Fruit fly (Drosophila melanogaster) whole organism, embryonic: ENCODE measurements around the gene RpL6.
A peak's percentile ranks its signal among the peaks of the same experiment; 100 is the strongest.

ENCODE experiments used
- Abd-B ChIP-seq: fragments of 200-800 bp; sonication (Bioruptor generic); optimal IDR thresholded peaks from 2 replicates; lab custom pipeline; 2018; ENCODE audit warnings: missing biosample characterization, mild to moderate bottlenecking, missing genetic modification characterization, moderate library complexity
- Asciz ChIP-seq: fragments of 200-800 bp; sonication (Bioruptor generic); optimal IDR thresholded peaks from 2 replicates; lab custom pipeline; 2017; ENCODE audit warnings: missing biosample characterization, mild to moderate bottlenecking, missing genetic modification characterization, missing genetic modification reagents
- CG11696 ChIP-seq: fragments of 200-800 bp; sonication (Bioruptor generic); IDR thresholded peaks from 2 replicates; pipeline ENCODE4 v1.3.6; 2022; ENCODE audit warnings: missing biosample characterization, missing genetic modification characterization
- CG12659 ChIP-seq: fragments of 200-800 bp; sonication (Bioruptor generic); optimal IDR thresholded peaks from 3 replicates; lab custom pipeline; 2017; ENCODE audit warnings: mild to moderate bottlenecking, missing biosample characterization, missing genetic modification reagents, missing genetic modification characterization
- CG15479 ChIP-seq: fragments of 200-800 bp; sonication (Bioruptor generic); optimal IDR thresholded peaks from 3 replicates; lab custom pipeline; 2019; ENCODE audit warnings: missing biosample characterization, mild to moderate bottlenecking, missing genetic modification characterization, moderate library complexity
- CG15696 ChIP-seq: fragments of 200-800 bp; sonication (Bioruptor generic); optimal IDR thresholded peaks from 2 replicates; lab custom pipeline; 2019; ENCODE audit warnings: missing biosample characterization, mild to moderate bottlenecking, missing genetic modification characterization, moderate library complexity
- CG1647 ChIP-seq: fragments of 200-800 bp; sonication (Bioruptor generic); optimal IDR thresholded peaks from 3 replicates; lab custom pipeline; 2016; ENCODE audit warnings: missing biosample characterization, missing genetic modification characterization
- CG16863 ChIP-seq: fragments of 200-800 bp; sonication (Bioruptor generic); optimal IDR thresholded peaks from 3 replicates; lab custom pipeline; 2016; ENCODE audit warnings: missing biosample characterization, missing genetic modification characterization
- CG2202 ChIP-seq: fragments of 200-800 bp; sonication (Bioruptor generic); optimal IDR thresholded peaks from 2 replicates; lab custom pipeline; 2018; ENCODE audit warnings: missing biosample characterization, mild to moderate bottlenecking, missing genetic modification characterization
- CG31365 ChIP-seq: fragments of 200-800 bp; sonication (Bioruptor generic); optimal IDR thresholded peaks from 2 replicates; lab custom pipeline; 2018; ENCODE audit warnings: missing biosample characterization, mild to moderate bottlenecking, missing genetic modification characterization
- CG31388 ChIP-seq: fragments of 200-800 bp; sonication (Bioruptor generic); optimal IDR thresholded peaks from 2 replicates; lab custom pipeline; 2016; ENCODE audit warnings: missing biosample characterization, missing genetic modification characterization
- CG32772 ChIP-seq: fragments of 200-800 bp; sonication (Bioruptor generic); IDR thresholded peaks from 2 replicates; pipeline ENCODE4 v1.3.6; 2022; ENCODE audit warnings: missing biosample characterization, missing genetic modification characterization
- CG34422 ChIP-seq: fragments of 200-800 bp; sonication (Bioruptor generic); IDR thresholded peaks from 3 replicates; pipeline ENCODE4 v1.3.6; 2022; ENCODE audit warnings: missing biosample characterization, missing genetic modification characterization
- CG4328 ChIP-seq: fragments of 200-800 bp; sonication (Bioruptor generic); optimal IDR thresholded peaks from 3 replicates; lab custom pipeline; 2017; ENCODE audit warnings: missing biosample characterization, missing genetic modification reagents, missing genetic modification characterization
- CG4854 ChIP-seq: fragments of 200-800 bp; sonication (Bioruptor generic); optimal IDR thresholded peaks from 2 replicates; lab custom pipeline; 2016; ENCODE audit warnings: missing biosample characterization, missing genetic modification characterization, inconsistent platforms
- CG6254 ChIP-seq: fragments of 200-800 bp; sonication (Bioruptor generic); optimal IDR thresholded peaks from 3 replicates; lab custom pipeline; 2017; ENCODE audit warnings: mild to moderate bottlenecking, missing biosample characterization, missing genetic modification reagents, missing genetic modification characterization
- CG6813 ChIP-seq: fragments of 200-800 bp; sonication (Bioruptor generic); optimal IDR thresholded peaks from 2 replicates; lab custom pipeline; 2017; ENCODE audit warnings: missing biosample characterization, missing genetic modification characterization, mild to moderate bottlenecking, moderate library complexity, missing genetic modification reagents
- CG7786 ChIP-seq: fragments of 200-800 bp; sonication (Bioruptor generic); optimal IDR thresholded peaks from 2 replicates; lab custom pipeline; 2016; ENCODE audit warnings: missing biosample characterization, missing genetic modification characterization
- CG8388 ChIP-seq: fragments of 200-800 bp; sonication (Bioruptor generic); optimal IDR thresholded peaks from 2 replicates; lab custom pipeline; 2019; ENCODE audit warnings: missing biosample characterization, mild to moderate bottlenecking, missing genetic modification characterization, moderate library complexity
- Dek ChIP-seq: fragments of 200-800 bp; sonication (Bioruptor generic); optimal IDR thresholded peaks from 3 replicates; lab custom pipeline; 2019; ENCODE audit warnings: missing biosample characterization, mild to moderate bottlenecking, missing genetic modification characterization, moderate library complexity
- Gsc ChIP-seq: fragments of 200-800 bp; sonication (Bioruptor generic); IDR thresholded peaks from 2 replicates; pipeline ENCODE4 v1.3.6; 2022; ENCODE audit warnings: missing biosample characterization, missing genetic modification characterization
- Hr3 ChIP-seq: fragments of 200-800 bp; sonication (Bioruptor generic); optimal IDR thresholded peaks from 3 replicates; lab custom pipeline; 2016; ENCODE audit warnings: missing biosample characterization, missing genetic modification characterization
- Hsf ChIP-seq: fragments of 200-800 bp; sonication (Bioruptor generic); optimal IDR thresholded peaks from 3 replicates; lab custom pipeline; 2016; ENCODE audit warnings: missing biosample characterization, missing genetic modification characterization
- Jarid2 ChIP-seq: fragments of 200-800 bp; sonication (Bioruptor generic); optimal IDR thresholded peaks from 3 replicates; lab custom pipeline; 2017; ENCODE audit warnings: mild to moderate bottlenecking, missing biosample characterization, missing genetic modification reagents, missing genetic modification characterization
- Lpt ChIP-seq: fragments of >200 bp; optimal IDR thresholded peaks from 2 replicates; lab custom pipeline; 2018; ENCODE audit warnings: missing biosample characterization, missing genetic modification characterization
- Med ChIP-seq: fragments of 200-800 bp; sonication (Bioruptor generic); peaks from one replicate; lab custom pipeline; 2016; ENCODE audit warnings: missing biosample characterization, missing genetic modification characterization, mild to moderate bottlenecking, inconsistent platforms, moderate library complexity
- NK7.1 ChIP-seq: fragments of 200-800 bp; sonication (Bioruptor generic); optimal IDR thresholded peaks from 3 replicates; lab custom pipeline; 2016; ENCODE audit warnings: missing biosample characterization, missing genetic modification characterization
- Nf-YC ChIP-seq: fragments of 200-800 bp; optimal IDR thresholded peaks from 3 replicates; lab custom pipeline; 2019; ENCODE audit warnings: missing biosample characterization, mild to moderate bottlenecking, missing genetic modification characterization, moderate library complexity
- Rfx ChIP-seq: fragments of 200-800 bp; sonication (Bioruptor generic); IDR thresholded peaks from 2 replicates; pipeline ENCODE4 v1.3.6; 2022; ENCODE audit warnings: missing biosample characterization, missing genetic modification characterization
- Scr ChIP-seq: fragments of 200-800 bp; sonication (Bioruptor generic); IDR thresholded peaks from 2 replicates; pipeline ENCODE4 v1.3.6; 2022; ENCODE audit warnings: missing biosample characterization, missing genetic modification characterization; ENCODE audit not compliant: partially characterized antibody
- Sin3A ChIP-seq: fragments of >200 bp; optimal IDR thresholded peaks from 2 replicates; lab custom pipeline; 2018
- aop ChIP-seq: fragments of 200-800 bp; sonication (Bioruptor generic); IDR thresholded peaks from 2 replicates; pipeline ENCODE4 v1.3.6; 2022; ENCODE audit warnings: missing biosample characterization, missing genetic modification characterization
- bigmax ChIP-seq: fragments of 200-800 bp; sonication (Bioruptor generic); optimal IDR thresholded peaks from 2 replicates; lab custom pipeline; 2018; ENCODE audit warnings: missing biosample characterization, mild to moderate bottlenecking, missing genetic modification characterization
- bowl ChIP-seq: fragments of 200-800 bp; sonication (Bioruptor generic); IDR thresholded peaks from 2 replicates; pipeline ENCODE4 v1.3.6; 2022; ENCODE audit warnings: missing biosample characterization, missing genetic modification characterization
- btn ChIP-seq: fragments of 200-800 bp; sonication (Bioruptor generic); optimal IDR thresholded peaks from 2 replicates; lab custom pipeline; 2016; ENCODE audit warnings: missing biosample characterization, missing genetic modification characterization
- cato ChIP-seq: fragments of 200-800 bp; sonication (Bioruptor generic); optimal IDR thresholded peaks from 2 replicates; lab custom pipeline; 2016; ENCODE audit warnings: missing biosample characterization, missing genetic modification characterization, borderline replicate concordance
- chinmo ChIP-seq: fragments of 200-800 bp; sonication (Bioruptor generic); IDR thresholded peaks from 4 replicates; pipeline ENCODE4 v1.3.6; 2022; ENCODE audit warnings: missing biosample characterization, missing genetic modification characterization; ENCODE audit not compliant: partially characterized antibody
- danr ChIP-seq: fragments of 200-800 bp; sonication (Bioruptor generic); IDR thresholded peaks from 2 replicates; pipeline ENCODE4 v1.3.6; 2022; ENCODE audit warnings: missing biosample characterization, missing genetic modification characterization
- disco-r ChIP-seq: fragments of 200-800 bp; sonication (Bioruptor generic); optimal IDR thresholded peaks from 2 replicates; lab custom pipeline; 2016; ENCODE audit warnings: missing biosample characterization, missing genetic modification characterization
- eyg ChIP-seq: fragments of 200-800 bp; sonication (Bioruptor generic); optimal IDR thresholded peaks from 3 replicates; lab custom pipeline; 2016; ENCODE audit warnings: missing biosample characterization, missing genetic modification characterization
- gcm ChIP-seq: fragments of 200-800 bp; sonication (Bioruptor generic); optimal IDR thresholded peaks from 2 replicates; lab custom pipeline; 2019; ENCODE audit warnings: missing biosample characterization, mild to moderate bottlenecking, missing genetic modification characterization, moderate library complexity
- gcm2 ChIP-seq: fragments of 200-800 bp; sonication (Bioruptor generic); optimal IDR thresholded peaks from 2 replicates; lab custom pipeline; 2016; ENCODE audit warnings: missing biosample characterization, missing genetic modification characterization
- hth ChIP-seq: fragments of >200 bp; optimal IDR thresholded peaks from 2 replicates; lab custom pipeline; 2017; ENCODE audit warnings: inconsistent platforms
- oc ChIP-seq: fragments of 200-800 bp; sonication (Bioruptor generic); optimal IDR thresholded peaks from 2 replicates; lab custom pipeline; 2018; ENCODE audit warnings: missing biosample characterization, mild to moderate bottlenecking, missing genetic modification characterization, moderate library complexity
- pho ChIP-seq: fragments of 200-800 bp; sonication (Bioruptor generic); optimal IDR thresholded peaks from 2 replicates; lab custom pipeline; 2016; ENCODE audit warnings: missing biosample characterization, missing genetic modification characterization
- pita ChIP-seq: fragments of 200-800 bp; sonication (Bioruptor generic); optimal IDR thresholded peaks from 2 replicates; lab custom pipeline; 2017; ENCODE audit warnings: missing biosample characterization, mild to moderate bottlenecking, missing genetic modification characterization
- scrt ChIP-seq: fragments of 200-800 bp; sonication (Bioruptor generic); optimal IDR thresholded peaks from 2 replicates; lab custom pipeline; 2018; ENCODE audit warnings: missing biosample characterization, mild to moderate bottlenecking, missing genetic modification characterization, moderate library complexity
- so ChIP-seq: fragments of 200-800 bp; sonication (Bioruptor generic); IDR thresholded peaks from 3 replicates; pipeline ENCODE4 v1.3.6; 2022; ENCODE audit warnings: missing biosample characterization, missing genetic modification characterization
- unpg ChIP-seq: fragments of 200-800 bp; sonication (Bioruptor generic); optimal IDR thresholded peaks from 3 replicates; lab custom pipeline; 2018; ENCODE audit warnings: missing biosample characterization, mild to moderate bottlenecking, missing genetic modification characterization, moderate library complexity
- vnd ChIP-seq: fragments of 200-800 bp; sonication (Bioruptor generic); IDR thresholded peaks from 3 replicates; pipeline ENCODE4 v1.3.6; 2022; ENCODE audit warnings: missing biosample characterization, missing genetic modification characterization; ENCODE audit not compliant: partially characterized antibody
- vvl ChIP-seq: fragments of 200-800 bp; sonication (Bioruptor generic); IDR thresholded peaks from 2 replicates; pipeline ENCODE4 v1.3.6; 2022; ENCODE audit warnings: missing biosample characterization, missing genetic modification characterization

Gene RpL6

dm6 chr3R:31630376-31630775 is 34.4 kb upstream of the RpL6 start (continued):
- no peak for TF ChIP-seq Nf-YC
- TF ChIP-seq CG15479 (GFP tag; lab: Kevin White, UChicago): no peak
- no peak for TF ChIP-seq chinmo (GFP tag; lab: Robert Waterston, UW)
- no peak for TF ChIP-seq danr (GFP tag; lab: Robert Waterston, UW)
- TF ChIP-seq bigmax (GFP tag; lab: Kevin White, UChicago): no peak
- TF ChIP-seq so (GFP tag; lab: Robert Waterston, UW): 0 out of 3 replicates have a peak, but pooled peaks have one; percentile 24
- no peak for TF ChIP-seq Dek (tag; lab: Kevin White, UChicago)
- TF ChIP-seq CG12659 (GFP tag; lab: Kevin White, UChicago): no peak
- no peak for TF ChIP-seq bowl
- TF ChIP-seq unpg (GFP tag; lab: Kevin White, UChicago): no peak
- TF ChIP-seq vnd (GFP tag; lab: Robert Waterston, UW): no peak
- no peak for TF ChIP-seq Hr3 (GFP tag; lab: Kevin White, UChicago)
- TF ChIP-seq CG15696 (tag; lab: Kevin White, UChicago): no peak
- peak; percentile 7 for TF ChIP-seq CG6813 (GFP tag; lab: Kevin White, UChicago)
- TF ChIP-seq CG2202 (tag; lab: Kevin White, UChicago): no peak
- no peak for TF ChIP-seq pita (GFP tag; lab: Kevin White, UChicago)
- no peak for TF ChIP-seq btn (GFP tag; lab: Kevin White, UChicago)
- no peak for TF ChIP-seq CG32772 (GFP tag; lab: Robert Waterston, UW)
- no peak for TF ChIP-seq Lpt (GFP tag; lab: Kevin White, UChicago)
- no peak for TF ChIP-seq oc (tag; lab: Kevin White, UChicago)
- TF ChIP-seq CG31365 (tag; lab: Kevin White, UChicago): no peak

- no peak for TF ChIP-seq Gsc (GFP tag; lab: Robert Waterston, UW)
- TF ChIP-seq CG8388 (GFP tag; lab: Kevin White, UChicago): no peak
- no peak for TF ChIP-seq hth (lab: Kevin White, UChicago)
- peak; percentile 48; the same call in 1 of the 2 replicates for TF ChIP-seq vvl
- no peak for TF ChIP-seq aop (GFP tag; lab: Robert Waterston, UW)
- TF ChIP-seq Abd-B: no peak
- no peak for TF ChIP-seq CG1647 (GFP tag; lab: Kevin White, UChicago)
- TF ChIP-seq NK7.1: no peak
- no peak for TF ChIP-seq Jarid2 (GFP tag; lab: Kevin White, UChicago)
- TF ChIP-seq gcm2 (GFP tag; lab: Kevin White, UChicago): no peak
- no peak for TF ChIP-seq CG11696 (GFP tag; lab: Robert Waterston, UW)
- TF ChIP-seq CG4854 (GFP tag; lab: Kevin White, UChicago): no peak
- TF ChIP-seq cato: no peak
- TF ChIP-seq eyg: no peak
- TF ChIP-seq CG16863 (GFP tag; lab: Kevin White, UChicago): no peak
- TF ChIP-seq CG7786: no peak
- TF ChIP-seq Med: peak; percentile 65
- no peak for TF ChIP-seq Sin3A (lab: Kevin White, UChicago)
- no peak for TF ChIP-seq CG34422 (GFP tag; lab: Robert Waterston, UW)
- no peak for TF ChIP-seq disco-r (GFP tag; lab: Kevin White, UChicago)
- TF ChIP-seq CG6254 (GFP tag; lab: Kevin White, UChicago): no peak
- TF ChIP-seq pho (GFP tag; lab: Kevin White, UChicago): no peak
- no peak for TF ChIP-seq scrt (GFP tag; lab: Kevin White, UChicago)
- TF ChIP-seq CG31388 (GFP tag; lab: Kevin White, UChicago): no peak
- TF ChIP-seq Rfx: peak; percentile 53
- no peak for TF ChIP-seq Scr (GFP tag; lab: Robert Waterston, UW)
- TF ChIP-seq gcm (GFP tag; lab: Kevin White, UChicago): no peak
- no peak for TF ChIP-seq Hsf (GFP tag; lab: Kevin White, UChicago)
- no peak for TF ChIP-seq Asciz
- TF ChIP-seq CG4328: no peak
These were observed 31.2 kb upstream of the RpL6 start for dm6 chr3R:31627186-31627585.
